Fruit fly (Drosophila melanogaster) whole organism, embryonic: ENCODE data around the gene Rab26.

Experiments used
- CG10462 ChIP-seq: fragments of 200-800 bp; sonication (Bioruptor generic); optimal IDR thresholded peaks from 2 replicates; lab custom pipeline; 2016; ENCODE audit warnings: missing biosample characterization, missing genetic modification characterization
- CG12744 ChIP-seq: fragments of 200-800 bp; sonication (Bioruptor generic); optimal IDR thresholded peaks from 2 replicates; lab custom pipeline; 2016; ENCODE audit warnings: missing biosample characterization, missing genetic modification characterization
- CG14050 ChIP-seq: fragments of 200-800 bp; sonication (Bioruptor generic); IDR thresholded peaks from 3 replicates; pipeline ENCODE4 v1.3.6; 2022; ENCODE audit warnings: missing biosample characterization, missing genetic modification characterization
- CG15269 ChIP-seq: fragments of 200-800 bp; sonication (Bioruptor generic); optimal IDR thresholded peaks from 2 replicates; lab custom pipeline; 2018; ENCODE audit warnings: missing biosample characterization, mild to moderate bottlenecking, missing genetic modification characterization, moderate library complexity
- CG1603 ChIP-seq: fragments of 200-800 bp; sonication (Bioruptor generic); optimal IDR thresholded peaks from 2 replicates; lab custom pipeline; 2019; ENCODE audit warnings: missing biosample characterization, mild to moderate bottlenecking, missing genetic modification characterization, moderate library complexity
- CG16863 ChIP-seq: fragments of 200-800 bp; sonication (Bioruptor generic); optimal IDR thresholded peaks from 3 replicates; lab custom pipeline; 2016; ENCODE audit warnings: missing biosample characterization, missing genetic modification characterization
- CG2116 ChIP-seq: fragments of 200-800 bp; sonication (Bioruptor generic); optimal IDR thresholded peaks from 3 replicates; lab custom pipeline; 2018; ENCODE audit warnings: missing biosample characterization, mild to moderate bottlenecking, missing genetic modification characterization
- CG2199 ChIP-seq: fragments of 200-800 bp; sonication (Bioruptor generic); IDR thresholded peaks from 3 replicates; pipeline ENCODE4 v1.3.6; 2022; ENCODE audit warnings: missing biosample characterization, missing genetic modification characterization
- CG2678 ChIP-seq: fragments of 200-800 bp; sonication (Bioruptor generic); optimal IDR thresholded peaks from 3 replicates; lab custom pipeline; 2019; ENCODE audit warnings: missing biosample characterization, mild to moderate bottlenecking, missing genetic modification characterization, moderate library complexity
- CG31441 ChIP-seq: fragments of 200-800 bp; sonication (Bioruptor generic); IDR thresholded peaks from 2 replicates; pipeline ENCODE4 v1.3.6; 2022; ENCODE audit warnings: missing biosample characterization, missing genetic modification characterization
- CG32532 ChIP-seq: fragments of 200-800 bp; sonication (Bioruptor generic); IDR thresholded peaks from 2 replicates; pipeline ENCODE4 v1.3.6; 2022; ENCODE audit warnings: missing biosample characterization, missing genetic modification characterization
- CG33213 ChIP-seq: fragments of 200-800 bp; sonication (Bioruptor generic); optimal IDR thresholded peaks from 3 replicates; lab custom pipeline; 2016; ENCODE audit warnings: missing biosample characterization, missing genetic modification characterization
- CG3847 ChIP-seq: fragments of 200-800 bp; sonication (Bioruptor generic); IDR thresholded peaks from 2 replicates; pipeline ENCODE4 v1.3.6; 2022; ENCODE audit warnings: missing biosample characterization, missing genetic modification characterization
- CG4730 ChIP-seq: fragments of 200-800 bp; sonication (Bioruptor generic); IDR thresholded peaks from 2 replicates; pipeline ENCODE4 v1.3.6; 2022; ENCODE audit warnings: missing biosample characterization, missing genetic modification characterization
- CG4820 ChIP-seq: fragments of 200-800 bp; sonication (Bioruptor generic); optimal IDR thresholded peaks from 3 replicates; lab custom pipeline; 2016; ENCODE audit warnings: missing biosample characterization, missing genetic modification characterization
- CG6813 ChIP-seq: fragments of 200-800 bp; sonication (Bioruptor generic); optimal IDR thresholded peaks from 2 replicates; lab custom pipeline; 2017; ENCODE audit warnings: missing biosample characterization, missing genetic modification characterization, mild to moderate bottlenecking, moderate library complexity, missing genetic modification reagents
- CG7928 ChIP-seq: fragments of 200-800 bp; sonication (Bioruptor generic); optimal IDR thresholded peaks from 2 replicates; lab custom pipeline; 2017; ENCODE audit warnings: missing biosample characterization, mild to moderate bottlenecking, missing genetic modification characterization
- CG8924 ChIP-seq: fragments of 200-800 bp; optimal IDR thresholded peaks from 3 replicates; lab custom pipeline; 2019; ENCODE audit warnings: missing biosample characterization, mild to moderate bottlenecking, missing genetic modification characterization, moderate library complexity
- CG9609 ChIP-seq: fragments of 200-800 bp; sonication (Bioruptor generic); optimal IDR thresholded peaks from 3 replicates; lab custom pipeline; 2016; ENCODE audit warnings: missing biosample characterization, missing genetic modification characterization
- CTCF ChIP-seq: fragments of 200-800 bp; sonication (Bioruptor generic); optimal IDR thresholded peaks from 2 replicates; lab custom pipeline; 2017; ENCODE audit warnings: missing biosample characterization, mild to moderate bottlenecking, missing genetic modification characterization, moderate library complexity
- Dp ChIP-seq: fragments of 200-800 bp; sonication (Bioruptor generic); optimal IDR thresholded peaks from 2 replicates; lab custom pipeline; 2018; ENCODE audit warnings: missing biosample characterization, mild to moderate bottlenecking, missing genetic modification characterization, moderate library complexity
- Drgx ChIP-seq: fragments of 200-800 bp; sonication (Bioruptor generic); IDR thresholded peaks from 2 replicates; pipeline ENCODE4 v1.3.6; 2022; ENCODE audit warnings: missing biosample characterization, missing genetic modification characterization
- HLH3B ChIP-seq: fragments of 200-800 bp; sonication (Bioruptor generic); IDR thresholded peaks from 2 replicates; pipeline ENCODE4 v1.3.6; 2022; ENCODE audit warnings: missing biosample characterization, missing genetic modification characterization
- Hr3 ChIP-seq: fragments of 200-800 bp; sonication (Bioruptor generic); optimal IDR thresholded peaks from 3 replicates; lab custom pipeline; 2016; ENCODE audit warnings: missing biosample characterization, missing genetic modification characterization
- Hr51 ChIP-seq, 2 experiments: fragments of 200-800 bp; sonication (Bioruptor generic); optimal IDR thresholded peaks; 2 replicates in 1 of 2; 3 replicates in 1 of 2; lab custom pipeline; 2016 to 2018; ENCODE audit warnings: missing biosample characterization in 2 of 2, missing genetic modification characterization in 2 of 2, mild to moderate bottlenecking in 1 of 2, moderate library complexity in 1 of 2
- Kr ChIP-seq: fragments of 200-800 bp; sonication (Bioruptor generic); optimal IDR thresholded peaks from 2 replicates; lab custom pipeline; 2017; ENCODE audit warnings: missing biosample characterization, mild to moderate bottlenecking, missing genetic modification characterization
- Ravus ChIP-seq: fragments of 200-800 bp; sonication (Bioruptor generic); IDR thresholded peaks from 2 replicates; pipeline ENCODE4 v1.3.6; 2022; ENCODE audit warnings: missing biosample characterization, missing genetic modification characterization
- Rx ChIP-seq: fragments of 200-800 bp; sonication (Bioruptor generic); IDR thresholded peaks from 2 replicates; pipeline ENCODE4 v1.3.6; 2022; ENCODE audit warnings: missing biosample characterization, missing genetic modification characterization
- Six4 ChIP-seq: fragments of 200-800 bp; sonication (Bioruptor generic); optimal IDR thresholded peaks from 2 replicates; lab custom pipeline; 2016; ENCODE audit warnings: missing biosample characterization, missing genetic modification characterization
- Sox102F ChIP-seq: fragments of 200-800 bp; sonication (Bioruptor generic); optimal IDR thresholded peaks from 2 replicates; lab custom pipeline; 2018; ENCODE audit warnings: missing biosample characterization, mild to moderate bottlenecking, missing genetic modification characterization, moderate library complexity
- bab2 ChIP-seq: fragments of 200-800 bp; sonication (Bioruptor generic); optimal IDR thresholded peaks from 2 replicates; lab custom pipeline; 2016; ENCODE audit warnings: missing biosample characterization, missing genetic modification characterization
- bsh ChIP-seq, 2 experiments: fragments of 200-800 bp; sonication (Bioruptor generic); optimal IDR thresholded peaks; 2 replicates each; lab custom pipeline; 2017 to 2018; ENCODE audit warnings: mild to moderate bottlenecking in 2 of 2, missing biosample characterization in 2 of 2, missing genetic modification characterization in 2 of 2, moderate library complexity in 1 of 2
- cas ChIP-seq: fragments of 200-800 bp; sonication (Bioruptor generic); IDR thresholded peaks from 2 replicates; pipeline ENCODE4 v1.3.6; 2022; ENCODE audit warnings: missing biosample characterization, missing genetic modification characterization
- cato ChIP-seq: fragments of 200-800 bp; sonication (Bioruptor generic); optimal IDR thresholded peaks from 2 replicates; lab custom pipeline; 2016; ENCODE audit warnings: missing biosample characterization, missing genetic modification characterization, borderline replicate concordance
- corto ChIP-seq: fragments of 200-800 bp; sonication (Bioruptor generic); optimal IDR thresholded peaks from 2 replicates; lab custom pipeline; 2016; ENCODE audit warnings: missing biosample characterization, mild to moderate bottlenecking, missing genetic modification characterization, moderate library complexity
- da ChIP-seq: fragments of 200-800 bp; sonication (Bioruptor generic); optimal IDR thresholded peaks from 2 replicates; lab custom pipeline; 2016; ENCODE audit warnings: missing biosample characterization, missing genetic modification characterization
- dimm ChIP-seq: fragments of 200-800 bp; sonication (Bioruptor generic); IDR thresholded peaks from 2 replicates; pipeline ENCODE4 v1.3.6; 2022; ENCODE audit warnings: missing biosample characterization, missing genetic modification characterization
- ems ChIP-seq: fragments of 200-800 bp; sonication (Bioruptor generic); optimal IDR thresholded peaks from 3 replicates; lab custom pipeline; 2016; ENCODE audit warnings: missing biosample characterization, missing genetic modification characterization
- klu ChIP-seq: fragments of 200-800 bp; sonication (Bioruptor generic); IDR thresholded peaks from 2 replicates; pipeline ENCODE4 v1.3.6; 2022; ENCODE audit warnings: missing biosample characterization, missing genetic modification characterization
- lbe ChIP-seq: fragments of 200-800 bp; sonication (Bioruptor generic); optimal IDR thresholded peaks from 2 replicates; lab custom pipeline; 2016; ENCODE audit warnings: missing biosample characterization, mild to moderate bottlenecking, missing genetic modification characterization
- lov ChIP-seq, 2 experiments: fragments of 200-800 bp in 1 of 2; fragments of >200 bp in 1 of 2; sonication (Bioruptor generic) in 1 of 2; IDR thresholded peaks in 1 of 2; optimal IDR thresholded peaks in 1 of 2; 2 replicates in 1 of 2; 3 replicates in 1 of 2; pipeline versions ENCODE4 v1.3.6 to Lab custom; 2017 to 2022; ENCODE audit warnings: missing biosample characterization in 1 of 2, missing genetic modification characterization in 1 of 2
- luna ChIP-seq: fragments of 200-800 bp; sonication (Bioruptor generic); optimal IDR thresholded peaks from 2 replicates; lab custom pipeline; 2016; ENCODE audit warnings: missing biosample characterization, missing genetic modification characterization
- pros ChIP-seq: fragments of 200-800 bp; sonication (Bioruptor generic); optimal IDR thresholded peaks from 3 replicates; lab custom pipeline; 2019; ENCODE audit warnings: missing biosample characterization, mild to moderate bottlenecking, missing genetic modification characterization, moderate library complexity
- row ChIP-seq: fragments of 200-800 bp; sonication (Bioruptor generic); IDR thresholded peaks from 3 replicates; pipeline ENCODE4 v1.3.6; 2022; ENCODE audit warnings: missing biosample characterization, missing genetic modification characterization
- seq ChIP-seq: fragments of 200-800 bp; sonication (Bioruptor generic); IDR thresholded peaks from 2 replicates; pipeline ENCODE4 v1.3.6; 2022; ENCODE audit warnings: missing biosample characterization, missing genetic modification characterization
- slp2 ChIP-seq: fragments of 200-800 bp; sonication (Bioruptor generic); optimal IDR thresholded peaks from 2 replicates; lab custom pipeline; 2016; ENCODE audit warnings: missing biosample characterization, missing genetic modification characterization
- so ChIP-seq: fragments of 200-800 bp; sonication (Bioruptor generic); IDR thresholded peaks from 3 replicates; pipeline ENCODE4 v1.3.6; 2022; ENCODE audit warnings: missing biosample characterization, missing genetic modification characterization
- sob ChIP-seq: fragments of 200-800 bp; sonication (Bioruptor generic); IDR thresholded peaks from 2 replicates; pipeline ENCODE4 v1.3.6; 2022; ENCODE audit warnings: missing biosample characterization, missing genetic modification characterization
- ssp ChIP-seq: fragments of 200-800 bp; sonication (Bioruptor generic); IDR thresholded peaks from 2 replicates; pipeline ENCODE4 v1.3.6; 2022; ENCODE audit warnings: missing biosample characterization, missing genetic modification characterization
- stc ChIP-seq: fragments of 200-800 bp; sonication (Bioruptor generic); IDR thresholded peaks from 2 replicates; pipeline ENCODE4 v1.3.6; 2022; ENCODE audit warnings: missing biosample characterization, missing genetic modification characterization

The Rab26 gene

dm6 chr3L:21347197-21347831 lies 28.7 kb downstream of the Rab26 start (continued):
- TF ChIP-seq Hr51 (GFP tag; optimal IDR thresholded peaks at IDR 0.05; lab: Kevin White, UChicago), result peak; percentile 34 to 65
- TF ChIP-seq CG31441, result peak; percentile 62
- TF ChIP-seq Rx (GFP tag; lab: Robert Waterston, UW), result peak; percentile 37; the same call in 1 of the 2 replicates
- TF ChIP-seq ems (GFP tag; lab: Kevin White, UChicago), result peak; percentile 66
- no peak for TF ChIP-seq lbe (GFP tag; lab: Kevin White, UChicago)
- TF ChIP-seq row, result peak; percentile 28; the same call in 1 of the 3 replicates
- peak; percentile 60 for TF ChIP-seq CG1603 (tag; lab: Kevin White, UChicago)
- no peak for TF ChIP-seq CG33213 (GFP tag; lab: Kevin White, UChicago)
- TF ChIP-seq lov (optimal IDR thresholded peaks at IDR 0.05; lab: Kevin White, UChicago), result no peak
- TF ChIP-seq lov (GFP tag; IDR thresholded peaks at IDR 0.05; lab: Robert Waterston, UW), result 0 out of 3 replicates have a peak, but pooled peaks have one; percentile 53
- TF ChIP-seq dimm, result no peak
- no peak; the same call in 1 of the 2 replicates for TF ChIP-seq CG3847 (GFP tag; lab: Robert Waterston, UW)
- TF ChIP-seq Dp (GFP tag; lab: Kevin White, UChicago), result no peak
- no peak for TF ChIP-seq Kr (GFP tag; lab: Kevin White, UChicago)
- peak; percentile 45; the same call in 1 of the 2 replicates for TF ChIP-seq Drgx
- no peak for TF ChIP-seq CG7928 (GFP tag; lab: Kevin White, UChicago)
- TF ChIP-seq CG10462 (GFP tag; lab: Kevin White, UChicago), result no peak
- peak; percentile 63 for TF ChIP-seq Sox102F (GFP tag; lab: Kevin White, UChicago)
- TF ChIP-seq ssp (GFP tag; lab: Robert Waterston, UW), result peak; percentile 42
- no peak for TF ChIP-seq so
- TF ChIP-seq Six4 (GFP tag; lab: Kevin White, UChicago), result peak; percentile 25
- no peak for TF ChIP-seq pros (GFP tag; lab: Kevin White, UChicago)
- peak; percentile 9 for TF ChIP-seq CG6813 (GFP tag; lab: Kevin White, UChicago)
- TF ChIP-seq CTCF (GFP tag; lab: Kevin White, UChicago), result no peak
- no peak for TF ChIP-seq cas (GFP tag; lab: Robert Waterston, UW)
- no peak for TF ChIP-seq CG14050 (GFP tag; lab: Robert Waterston, UW)
- peak; percentile 31 for TF ChIP-seq Hr3 (GFP tag; lab: Kevin White, UChicago)
- peak; percentile 30 for TF ChIP-seq bab2 (GFP tag; lab: Kevin White, UChicago)
- TF ChIP-seq bsh (GFP tag; optimal IDR thresholded peaks at IDR 0.05; lab: Kevin White, UChicago), result peak; percentile 44 to 45
- TF ChIP-seq seq (GFP tag; lab: Robert Waterston, UW), result peak; percentile 46; the same call in 1 of the 2 replicates
- peak; percentile 27 for TF ChIP-seq CG2116 (GFP tag; lab: Kevin White, UChicago)
- TF ChIP-seq CG8924, result peak; percentile 23
- no peak for TF ChIP-seq CG15269 (tag; lab: Kevin White, UChicago)
- peak; percentile 41 for TF ChIP-seq sob
- TF ChIP-seq CG32532 (GFP tag; lab: Robert Waterston, UW), result peak; percentile 55; the same call in 1 of the 2 replicates
- no peak for TF ChIP-seq luna (GFP tag; lab: Kevin White, UChicago)
- no peak for TF ChIP-seq Ravus (GFP tag; lab: Robert Waterston, UW)
- peak; percentile 11 for TF ChIP-seq CG9609 (GFP tag; lab: Kevin White, UChicago)
- peak; percentile 25; the same call in 2 of the 3 replicates for TF ChIP-seq CG2199 (GFP tag; lab: Robert Waterston, UW)
- peak; percentile 29 for TF ChIP-seq cato (GFP tag; lab: Kevin White, UChicago)
- TF ChIP-seq CG4820 (GFP tag; lab: Kevin White, UChicago), result peak; percentile 47
- TF ChIP-seq klu, result no peak
- TF ChIP-seq CG4730 (GFP tag; lab: Robert Waterston, UW), result no peak
- no peak for TF ChIP-seq stc (GFP tag; lab: Robert Waterston, UW)
- peak; percentile 30 for TF ChIP-seq slp2
- no peak for TF ChIP-seq corto (GFP tag; lab: Kevin White, UChicago)
- peak; percentile 32 for TF ChIP-seq CG2678 (tag; lab: Kevin White, UChicago)
- TF ChIP-seq CG12744, result no peak
- peak; percentile 43 for TF ChIP-seq CG16863
- peak; percentile 36 for TF ChIP-seq da (GFP tag; lab: Kevin White, UChicago)
- peak; percentile 59; the same call in 1 of the 2 replicates for TF ChIP-seq HLH3B (GFP tag; lab: Robert Waterston, UW)
